Worm (Caenorhabditis elegans): ENCODE results near the gene col-122.
A peak's percentile ranks its signal among the peaks of the same experiment; 100 is the strongest.

col-122 gene

DNA sequence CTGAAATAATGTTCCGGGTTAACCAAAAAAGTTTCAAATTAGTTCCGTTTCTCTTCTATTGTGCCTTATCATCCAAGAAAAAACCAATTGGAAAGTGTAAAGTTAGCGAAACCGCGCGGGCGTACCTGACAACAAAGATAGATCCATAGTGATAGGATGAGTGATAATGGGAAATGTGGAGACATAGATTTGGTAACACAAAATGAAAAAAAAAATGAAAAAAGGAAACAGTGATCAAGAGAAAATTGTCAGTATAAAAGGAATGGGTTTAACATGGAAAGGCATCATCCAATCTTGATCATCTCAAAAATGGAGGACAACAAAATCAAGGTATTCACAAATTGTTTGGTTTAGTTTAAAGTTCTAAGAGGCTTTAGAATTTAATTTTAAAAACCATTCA, at the start of gene col-122:
col-122 (plus strand) TSS at position 301 of the 400 bp plus-strand sequence.
- TF ChIP-seq F13H6.1 (tag; optimal IDR thresholded peaks at IDR 0.05) (no peak), lin-13 (GFP tag; optimal IDR thresholded peaks at IDR 0.05) (no peak), ztf-11 (tag; optimal IDR thresholded peaks at IDR 0.05) (no peak), nhr-12 (tag; optimal IDR thresholded peaks at IDR 0.05) (no peak), nhr-77 (tag; optimal IDR thresholded peaks at IDR 0.05) (no peak), ztf-4 (tag; optimal IDR thresholded peaks at IDR 0.05) (no peak), zag-1 (tag; optimal IDR thresholded peaks at IDR 0.05) (no peak), elt-1 (tag; optimal IDR thresholded peaks at IDR 0.05) (no peak), aly-2 (tag; optimal IDR thresholded peaks at IDR 0.05) (no peak), egl-27 (tag; optimal IDR thresholded peaks at IDR 0.05) (no peak), nhr-21 (tag; optimal IDR thresholded peaks at IDR 0.05) (no peak), blmp-1 (tag; optimal IDR thresholded peaks at IDR 0.05; ENCODE audit: insufficient read depth) (no peak), ztf-1 (GFP tag; conservative IDR thresholded peaks at IDR 0.05) (no peak), sma-3 (GFP tag; optimal IDR thresholded peaks at IDR 0.05) (no peak), gmeb-1 (tag; optimal IDR thresholded peaks at IDR 0.05) (no peak), sma-9 (GFP tag; optimal IDR thresholded peaks at IDR 0.05) (no peak), sma-9 (tag; optimal IDR thresholded peaks at IDR 0.05) (no peak), nhr-25 (tag; optimal IDR thresholded peaks at IDR 0.05) (no peak)

ce11 chrIV:9514132-9514531, 49.0 kb upstream of the col-122 start:
- TF ChIP-seq elt-3 (tag; optimal IDR thresholded peaks at IDR 0.05) (no peak), unc-62 (GFP tag; optimal IDR thresholded peaks at IDR 0.05) (no peak), alr-1 (tag; optimal IDR thresholded peaks at IDR 0.05) (no peak), R02D3.7 (tag; optimal IDR thresholded peaks at IDR 0.05) (no peak), nhr-12 (tag; optimal IDR thresholded peaks at IDR 0.05) (no peak), nhr-129 (tag; optimal IDR thresholded peaks at IDR 0.05) (peak; percentile 91), skn-1 (tag; optimal IDR thresholded peaks at IDR 0.05) (no peak), ama-1 (optimal IDR thresholded peaks at IDR 0.05) (no peak), zag-1 (tag; optimal IDR thresholded peaks at IDR 0.05) (no peak), nhr-25 (tag; optimal IDR thresholded peaks at IDR 0.05) (peak; percentile 0)

DNA sequence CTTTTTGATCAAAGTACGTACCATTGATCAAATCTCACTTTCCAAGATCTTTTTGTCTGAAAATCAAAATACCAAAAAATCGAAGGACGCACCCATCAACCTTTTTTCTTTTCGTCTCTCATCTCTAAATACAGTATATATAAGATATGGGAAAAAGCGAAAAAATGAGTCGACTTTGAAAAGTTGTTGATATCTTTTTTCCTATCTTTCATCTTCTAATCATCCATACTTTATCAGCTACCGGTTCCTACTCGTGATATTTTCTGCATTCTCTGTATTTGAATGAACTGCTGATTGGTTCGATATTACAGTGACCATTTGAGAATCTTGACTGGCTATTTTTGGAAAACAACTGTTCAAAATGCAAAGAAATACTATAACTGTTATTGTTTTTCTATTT, 46.3 kb upstream of the col-122 start, which contains the start of gene C33A12.19:
C33A12.19 (plus strand) TSS at position 169 of the 400 bp plus-strand sequence.
- no peak for TF ChIP-seq ama-1 (optimal IDR thresholded peaks at IDR 0.05)
- TF ChIP-seq lsy-2 (tag; optimal IDR thresholded peaks at IDR 0.05) = peak in 1 of 2 experiments; percentile 32
- TF ChIP-seq lin-11 (tag; optimal IDR thresholded peaks at IDR 0.05) = no peak
- peak; percentile 30 for TF ChIP-seq fos-1 (tag; optimal IDR thresholded peaks at IDR 0.05)
- TF ChIP-seq ZK546.5 (tag; optimal IDR thresholded peaks at IDR 0.05) = no peak
- no peak for TF ChIP-seq alr-1 (tag; optimal IDR thresholded peaks at IDR 0.05)
- no peak for TF ChIP-seq egl-27 (tag; optimal IDR thresholded peaks at IDR 0.05)
- no peak for TF ChIP-seq nhr-23 (tag; optimal IDR thresholded peaks at IDR 0.05)
- no peak for TF ChIP-seq lin-13 (GFP tag; optimal IDR thresholded peaks at IDR 0.05)
- TF ChIP-seq zag-1 (tag; optimal IDR thresholded peaks at IDR 0.05) = no peak
- no peak for TF ChIP-seq ztf-11 (tag; optimal IDR thresholded peaks at IDR 0.05)
- no peak for TF ChIP-seq aly-2 (tag; optimal IDR thresholded peaks at IDR 0.05)
- no peak for TF ChIP-seq mdl-1 (tag; optimal IDR thresholded peaks at IDR 0.05)
- peak; percentile 19 for TF ChIP-seq nhr-129 (tag; optimal IDR thresholded peaks at IDR 0.05)
- no peak for TF ChIP-seq unc-39 (tag; optimal IDR thresholded peaks at IDR 0.05)
- no peak for TF ChIP-seq unc-55 (GFP tag; optimal IDR thresholded peaks at IDR 0.05)
- TF ChIP-seq peb-1 (tag; optimal IDR thresholded peaks at IDR 0.05) = no peak
- TF ChIP-seq nhr-25 (tag; optimal IDR thresholded peaks at IDR 0.05) = peak; percentile 28
- TF ChIP-seq lin-39 (tag; optimal IDR thresholded peaks at IDR 0.05) = no peak
- no peak for TF ChIP-seq R02D3.7 (tag; optimal IDR thresholded peaks at IDR 0.05)
- no peak for TF ChIP-seq ceh-82 (tag; optimal IDR thresholded peaks at IDR 0.05)
- no peak for TF ChIP-seq snpc-4 (tag; optimal IDR thresholded peaks at IDR 0.05)
- TF ChIP-seq nhr-21 (tag; optimal IDR thresholded peaks at IDR 0.05) = peak; percentile 40
- no peak for TF ChIP-seq Y55F3AM.14 (GFP tag; optimal IDR thresholded peaks at IDR 0.05)
- TF ChIP-seq sma-3 (GFP tag; optimal IDR thresholded peaks at IDR 0.05) = peak; percentile 53
- TF ChIP-seq unc-62 (GFP tag; optimal IDR thresholded peaks at IDR 0.05) = no peak
- no peak for TF ChIP-seq mbf-1 (tag; optimal IDR thresholded peaks at IDR 0.05)
- peak; percentile 44 for TF ChIP-seq gmeb-1 (tag; optimal IDR thresholded peaks at IDR 0.05)
- TF ChIP-seq sem-4 (tag; optimal IDR thresholded peaks at IDR 0.05) = no peak
- TF ChIP-seq mab-5 (tag; optimal IDR thresholded peaks at IDR 0.05) = no peak
- no peak for TF ChIP-seq nhr-6 (tag; optimal IDR thresholded peaks at IDR 0.05)
- no peak for TF ChIP-seq ztf-1 (GFP tag; conservative IDR thresholded peaks at IDR 0.05)
- TF ChIP-seq ceh-16 (tag; optimal IDR thresholded peaks at IDR 0.05) = no peak
- no peak for TF ChIP-seq nhr-12 (tag; optimal IDR thresholded peaks at IDR 0.05)
- TF ChIP-seq nhr-11 (tag; optimal IDR thresholded peaks at IDR 0.05) = no peak
- no peak for TF ChIP-seq crh-2 (tag; optimal IDR thresholded peaks at IDR 0.05)
- no peak for TF ChIP-seq dmd-4 (tag; optimal IDR thresholded peaks at IDR 0.05)
- no peak for TF ChIP-seq ztf-4 (tag; optimal IDR thresholded peaks at IDR 0.05)
- TF ChIP-seq elt-1 (tag; optimal IDR thresholded peaks at IDR 0.05) = no peak
- TF ChIP-seq skn-1 (tag; optimal IDR thresholded peaks at IDR 0.05) = no peak
- no peak for TF ChIP-seq elt-3 (tag; optimal IDR thresholded peaks at IDR 0.05)
- TF ChIP-seq C34F6.9 (tag; optimal IDR thresholded peaks at IDR 0.05) = no peak
- no peak for TF ChIP-seq nhr-10 (tag; optimal IDR thresholded peaks at IDR 0.05)
- peak; percentile 66 for TF ChIP-seq sma-9 (GFP tag; optimal IDR thresholded peaks at IDR 0.05)
- no peak for TF ChIP-seq sma-9 (tag; optimal IDR thresholded peaks at IDR 0.05)
- no peak for TF ChIP-seq nhr-77 (tag; optimal IDR thresholded peaks at IDR 0.05)
- no peak for TF ChIP-seq F13H6.1 (tag; optimal IDR thresholded peaks at IDR 0.05)

All from whole organism, L2 larva.